Worm (Caenorhabditis elegans) whole organism, L2 larva: Measurements from ENCODE around the gene T19B10.12.

Source experiments
- crh-2 ChIP-seq: sonication (generic microtip); optimal IDR thresholded peaks from 2 replicates; lab custom pipeline; 2017; ENCODE audit warnings: missing biosample characterization, missing genetic modification characterization
- mdl-1 ChIP-seq, 2 experiments: fragments of 150-350 bp in 1 of 2; sonication (generic microtip) in 1 of 2; optimal IDR thresholded peaks; 2 replicates each; lab custom pipeline; 2017; ENCODE audit warnings: missing biosample characterization in 2 of 2, missing genetic modification characterization in 2 of 2
- nhr-6 ChIP-seq: fragments of 150-350 bp; optimal IDR thresholded peaks from 2 replicates; lab custom pipeline; 2014; ENCODE audit warnings: missing biosample characterization, missing genetic modification characterization
- ztf-11 ChIP-seq: sonication (generic microtip); optimal IDR thresholded peaks from 2 replicates; lab custom pipeline; 2017; ENCODE audit warnings: missing biosample characterization, missing genetic modification characterization

ce11 chrV:11204452-11204851, 46.4 kb upstream of the T19B10.12 start:
- no peak for TF ChIP-seq mdl-1 (tag; optimal IDR thresholded peaks at IDR 0.05; lab: Kevin White, UChicago)
- no peak for TF ChIP-seq crh-2 (tag; lab: Kevin White, UChicago)
- TF ChIP-seq nhr-6 (tag; lab: Kevin White, UChicago): no peak
- no peak for TF ChIP-seq ztf-11 (tag; lab: Kevin White, UChicago)
